Worm (Caenorhabditis elegans) whole organism, late embryonic: Measurements from ENCODE around the gene C34D10.1.

Experiments used
- F13H6.1 ChIP-seq: sonication (generic microtip); optimal IDR thresholded peaks from 2 replicates; lab custom pipeline; 2016; ENCODE audit warnings: missing genetic modification characterization, missing compliant biosample characterization
- K02D7.2 ChIP-seq: sonication (generic microtip); optimal IDR thresholded peaks from 2 replicates; lab custom pipeline; 2017; ENCODE audit warnings: mild to moderate bottlenecking, missing genetic modification characterization, missing compliant biosample characterization
- Y22D7AL.16 ChIP-seq: sonication (generic microtip); optimal IDR thresholded peaks from 2 replicates; lab custom pipeline; 2016; ENCODE audit warnings: missing genetic modification characterization, missing compliant biosample characterization
- ama-1 ChIP-seq: fragments of 150-350 bp; optimal IDR thresholded peaks from 2 replicates; lab custom pipeline; 2014
- ceh-14 ChIP-seq: sonication (generic microtip); optimal IDR thresholded peaks from 2 replicates; lab custom pipeline; 2016; ENCODE audit warnings: missing genotype, missing genetic modification characterization, missing compliant biosample characterization
- ceh-18 ChIP-seq: sonication (generic microtip); optimal IDR thresholded peaks from 2 replicates; lab custom pipeline; 2016; ENCODE audit warnings: missing genetic modification characterization, missing compliant biosample characterization
- ceh-19 ChIP-seq: fragments of 200-800 bp; sonication (Bioruptor generic); optimal IDR thresholded peaks from 2 replicates; lab custom pipeline; 2018; ENCODE audit warnings: mild to moderate bottlenecking, missing genetic modification characterization, missing compliant biosample characterization
- ceh-30 ChIP-seq: fragments of 150-350 bp; optimal IDR thresholded peaks from 2 replicates; lab custom pipeline; 2014; ENCODE audit warnings: missing biosample characterization, missing genetic modification characterization
- ceh-34 ChIP-seq: sonication (generic microtip); optimal IDR thresholded peaks from 2 replicates; lab custom pipeline; 2016; ENCODE audit warnings: mild to moderate bottlenecking, missing genetic modification characterization, missing compliant biosample characterization
- ceh-45 ChIP-seq: fragments of 200-800 bp; sonication (Bioruptor generic); IDR thresholded peaks from 2 replicates; pipeline ENCODE4 v1.3.6; 2022; ENCODE audit warnings: missing genetic modification reagents, missing genetic modification characterization, missing compliant biosample characterization
- ceh-48 ChIP-seq: sonication (generic microtip); optimal IDR thresholded peaks from 2 replicates; lab custom pipeline; 2016; ENCODE audit warnings: missing genetic modification characterization, inconsistent platforms, missing compliant biosample characterization
- che-1 ChIP-seq: sonication (generic microtip); optimal IDR thresholded peaks from 2 replicates; lab custom pipeline; 2016; ENCODE audit warnings: mild to moderate bottlenecking, missing genetic modification characterization, missing compliant biosample characterization
- dmd-4 ChIP-seq: sonication (generic microtip); optimal IDR thresholded peaks from 2 replicates; lab custom pipeline; 2016; ENCODE audit warnings: borderline replicate concordance, missing genetic modification characterization, missing compliant biosample characterization
- dve-1 ChIP-seq: sonication (generic microtip); optimal IDR thresholded peaks from 2 replicates; lab custom pipeline; 2017; ENCODE audit warnings: antibody characterized with exemption, mild to moderate bottlenecking, missing genetic modification characterization, missing compliant biosample characterization
- elt-4 ChIP-seq: sonication (generic microtip); optimal IDR thresholded peaks from 2 replicates; lab custom pipeline; 2016; ENCODE audit warnings: missing genetic modification characterization, missing compliant biosample characterization
- eyg-1 ChIP-seq: sonication (generic microtip); optimal IDR thresholded peaks from 2 replicates; lab custom pipeline; 2016; ENCODE audit warnings: missing genotype, missing genetic modification characterization, missing compliant biosample characterization
- fkh-6 ChIP-seq: sonication (generic microtip); optimal IDR thresholded peaks from 2 replicates; lab custom pipeline; 2016; ENCODE audit warnings: missing genetic modification characterization, missing compliant biosample characterization
- gmeb-2 ChIP-seq: sonication (generic microtip); optimal IDR thresholded peaks from 2 replicates; lab custom pipeline; 2016; ENCODE audit warnings: missing genetic modification characterization, inconsistent platforms, missing compliant biosample characterization
- hlh-6 ChIP-seq: sonication (generic microtip); optimal IDR thresholded peaks from 2 replicates; lab custom pipeline; 2016; ENCODE audit warnings: missing genotype, missing genetic modification characterization, missing compliant biosample characterization
- hlh-8 ChIP-seq: sonication (generic microtip); optimal IDR thresholded peaks from 2 replicates; lab custom pipeline; 2016; ENCODE audit warnings: missing genotype, missing genetic modification characterization, missing compliant biosample characterization
- nfya-1 ChIP-seq: sonication (generic microtip); optimal IDR thresholded peaks from 2 replicates; lab custom pipeline; 2017; ENCODE audit warnings: missing genetic modification characterization, mild to moderate bottlenecking, missing compliant biosample characterization, antibody characterized with exemption, moderate library complexity
- nhr-11 ChIP-seq: fragments of 150-350 bp; optimal IDR thresholded peaks from 2 replicates; lab custom pipeline; 2014; ENCODE audit warnings: missing biosample characterization, missing genetic modification characterization
- odd-2 ChIP-seq: sonication (generic microtip); optimal IDR thresholded peaks from 2 replicates; lab custom pipeline; 2017; ENCODE audit warnings: antibody characterized with exemption, mild to moderate bottlenecking, missing genetic modification characterization, missing compliant biosample characterization
- pat-9 ChIP-seq: fragments of 200-800 bp; sonication (Bioruptor generic); optimal IDR thresholded peaks from 2 replicates; lab custom pipeline; 2018; ENCODE audit warnings: mild to moderate bottlenecking, missing genetic modification characterization, moderate library complexity, missing compliant biosample characterization
- pax-1 ChIP-seq: fragments of 150-350 bp; optimal IDR thresholded peaks from 2 replicates; lab custom pipeline; 2014; ENCODE audit warnings: missing biosample characterization, missing genetic modification characterization
- pha-2 ChIP-seq: sonication (generic microtip); optimal IDR thresholded peaks from 2 replicates; lab custom pipeline; 2017; ENCODE audit warnings: mild to moderate bottlenecking, missing genetic modification characterization, missing compliant biosample characterization
- pha-4 ChIP-seq: fragments of 150-350 bp; optimal IDR thresholded peaks from 2 replicates; lab custom pipeline; 2018; ENCODE audit warnings: missing biosample characterization, missing genetic modification reagents, missing genetic modification characterization
- rnt-1 ChIP-seq: sonication (generic microtip); optimal IDR thresholded peaks from 2 replicates; lab custom pipeline; 2016; ENCODE audit warnings: missing genetic modification characterization, missing compliant biosample characterization
- sox-2 ChIP-seq: fragments of 200-800 bp; sonication (Bioruptor generic); IDR thresholded peaks from 2 replicates; pipeline ENCODE4 v1.3.6; 2022; ENCODE audit warnings: missing genetic modification reagents, missing genetic modification characterization, missing compliant biosample characterization
- syd-9 ChIP-seq: sonication (generic microtip); optimal IDR thresholded peaks from 2 replicates; lab custom pipeline; 2016; ENCODE audit warnings: mild to moderate bottlenecking, missing genetic modification characterization, moderate library complexity, missing compliant biosample characterization
- tbx-2 ChIP-seq: sonication (generic microtip); optimal IDR thresholded peaks from 2 replicates; lab custom pipeline; 2016; ENCODE audit warnings: missing genetic modification characterization, missing compliant biosample characterization
- ttx-3 ChIP-seq: sonication (generic microtip); optimal IDR thresholded peaks from 2 replicates; lab custom pipeline; 2016; ENCODE audit warnings: missing genetic modification reagents, missing genetic modification characterization, missing compliant biosample characterization
- unc-3 ChIP-seq, 2 experiments: fragments of 200-800 bp in 1 of 2; sonication (Bioruptor generic) in 1 of 2; sonication (generic microtip) in 1 of 2; conservative IDR thresholded peaks in 1 of 2; optimal IDR thresholded peaks in 1 of 2; 2 replicates each; pipeline versions ENCODE4 v1.3.6 to Lab custom; 2016 to 2022; ENCODE audit warnings: missing compliant biosample characterization in 2 of 2, missing genetic modification characterization in 2 of 2, missing genetic modification reagents in 1 of 2
- unc-55 ChIP-seq: sonication (generic microtip); optimal IDR thresholded peaks from 2 replicates; lab custom pipeline; 2017; ENCODE audit warnings: missing biosample characterization, missing genetic modification reagents, missing genetic modification characterization
- unc-86 ChIP-seq: sonication (generic microtip); optimal IDR thresholded peaks from 2 replicates; lab custom pipeline; 2016; ENCODE audit warnings: missing genetic modification characterization, missing compliant biosample characterization

Gene C34D10.1

ce11 chrX:7992102-7992501 lies 37.2 kb upstream of the C34D10.1 start:
- no peak for TF ChIP-seq pha-4 (tag; lab: Kevin White, UChicago)
- TF ChIP-seq ttx-3 (tag; lab: Kevin White, UChicago): no peak
- no peak for TF ChIP-seq ceh-14 (tag; lab: Kevin White, UChicago)
- TF ChIP-seq unc-86 (tag; lab: Kevin White, UChicago): no peak
- no peak for TF ChIP-seq gmeb-2 (tag; lab: Kevin White, UChicago)
- TF ChIP-seq rnt-1 (tag; lab: Kevin White, UChicago): no peak
- TF ChIP-seq nhr-11 (tag; lab: Kevin White, UChicago): no peak
- TF ChIP-seq F13H6.1: no peak

- peak; percentile 24 for TF ChIP-seq hlh-6 (tag; lab: Kevin White, UChicago)
- TF ChIP-seq ceh-45: no peak
- TF ChIP-seq rnt-1 (tag; lab: Kevin White, UChicago): no peak
- TF ChIP-seq unc-3 (GFP tag; conservative IDR thresholded peaks at IDR 0.05; lab: Robert Waterston, UW): no peak
- no peak for TF ChIP-seq unc-3 (tag; optimal IDR thresholded peaks at IDR 0.05; lab: Kevin White, UChicago)
- TF ChIP-seq, all 69 proteins: peak for 1
Observed at ce11 chrX:7994486-7994885, 34.8 kb upstream of the C34D10.1 start.

ce11 chrX:7997968-7998367 lies 31.3 kb upstream of the C34D10.1 start, which contains the start of gene sdpn-1:
sdpn-1 (minus strand) TSS chrX:7998229.
- TF ChIP-seq unc-55 (GFP tag; lab: Kevin White, UChicago): no peak
- no peak for TF ChIP-seq ama-1
- no peak for TF ChIP-seq hlh-8 (tag; lab: Kevin White, UChicago)
- TF ChIP-seq che-1 (tag; lab: Kevin White, UChicago): no peak
- TF ChIP-seq rnt-1 (tag; lab: Kevin White, UChicago): no peak
- TF ChIP-seq dmd-4: no peak
- no peak for TF ChIP-seq Y22D7AL.16 (tag; lab: Kevin White, UChicago)
- no peak for TF ChIP-seq ceh-30 (tag; lab: Kevin White, UChicago)
- no peak for TF ChIP-seq pat-9
- no peak for TF ChIP-seq tbx-2
- no peak for TF ChIP-seq ceh-48 (tag; lab: Kevin White, UChicago)

ce11 chrX:7998942-7999341 lies 30.3 kb upstream of the C34D10.1 start:
- peak; percentile 30 for TF ChIP-seq tbx-2
- TF ChIP-seq pax-1 (tag; lab: Kevin White, UChicago): peak; percentile 92
- no peak for TF ChIP-seq ceh-19 (GFP tag; lab: Kevin White, UChicago)

ce11 chrX:8003663-8004062 lies 25.6 kb upstream of the C34D10.1 start, which contains the start of the genes F45E1.1 and F45E1.2:
F45E1.1 (plus strand) TSS chrX:8003682.
F45E1.2 (plus strand) TSS chrX:8003733.
- no peak for TF ChIP-seq elt-4
- no peak for TF ChIP-seq ceh-48 (tag; lab: Kevin White, UChicago)
- TF ChIP-seq ceh-18 (tag; lab: Kevin White, UChicago): no peak
- TF ChIP-seq syd-9 (tag; lab: Kevin White, UChicago): no peak
- no peak for TF ChIP-seq odd-2 (tag; lab: Kevin White, UChicago)
- TF ChIP-seq dve-1: no peak
- no peak for TF ChIP-seq ceh-45
- no peak for TF ChIP-seq sox-2 (GFP tag; lab: Robert Waterston, UW)
- TF ChIP-seq dmd-4: no peak
- TF ChIP-seq fkh-6 (tag; lab: Kevin White, UChicago): no peak
- no peak for TF ChIP-seq ceh-30 (tag; lab: Kevin White, UChicago)
- TF ChIP-seq nfya-1 (tag; lab: Kevin White, UChicago): no peak
- no peak for TF ChIP-seq Y22D7AL.16 (tag; lab: Kevin White, UChicago)
- no peak for TF ChIP-seq pha-2 (tag; lab: Kevin White, UChicago)
- no peak for TF ChIP-seq ama-1
- TF ChIP-seq K02D7.2 (tag; lab: Kevin White, UChicago): no peak
- no peak for TF ChIP-seq ceh-34
- no peak for TF ChIP-seq eyg-1 (tag; lab: Kevin White, UChicago)
